Fruit fly (Drosophila melanogaster): ENCODE data around the gene sno.

DNA sequence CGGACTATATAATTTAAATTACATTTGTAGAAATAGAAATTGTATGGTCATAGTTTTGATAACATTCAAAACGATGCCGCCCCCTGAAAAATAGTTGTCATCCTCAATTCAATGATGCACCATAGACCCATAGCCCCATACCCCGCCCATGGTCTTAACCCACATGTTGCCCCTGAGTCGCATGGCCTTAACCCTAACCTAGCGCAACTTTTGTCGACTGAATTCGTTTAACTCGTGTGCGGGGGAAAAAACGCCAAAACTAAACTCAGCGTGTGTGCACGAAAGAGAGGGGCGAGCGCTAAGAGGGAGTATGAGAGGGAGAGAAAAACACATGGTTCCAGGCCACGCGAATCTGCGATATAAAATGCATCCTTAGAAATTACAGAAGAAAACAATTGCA lies 1.0 kb downstream of the sno start:
- TF ChIP-seq psq (optimal IDR thresholded peaks at IDR 0.05) (no peak), Dll (optimal IDR thresholded peaks at IDR 0.05) (no peak), CG8478 (optimal IDR thresholded peaks at IDR 0.05) (no peak), pan (optimal IDR thresholded peaks at IDR 0.05) (no peak)

All from whole organism.